Worm (Caenorhabditis elegans) whole organism, L4 larva: Measurements from ENCODE around the gene F09E5.16.

Experiments
- D1046.2 ChIP-seq: fragments of 200-800 bp; sonication (Bioruptor generic); IDR thresholded peaks from 2 replicates; pipeline ENCODE4 v1.3.6; 2022; ENCODE audit warnings: missing genetic modification characterization, missing compliant biosample characterization
- F10B5.3 ChIP-seq: sonication (generic microtip); optimal IDR thresholded peaks from 2 replicates; lab custom pipeline; 2016; ENCODE audit warnings: mild to moderate bottlenecking, missing genetic modification characterization, missing compliant biosample characterization
- Y48G9A.11 ChIP-seq: fragments of 200-800 bp; sonication (Bioruptor generic); IDR thresholded peaks from 2 replicates; pipeline ENCODE4 v1.3.6; 2022; ENCODE audit warnings: missing genetic modification reagents, missing genetic modification characterization, missing compliant biosample characterization
- Y5F2A.4 ChIP-seq: fragments of 200-800 bp; sonication (Bioruptor generic); optimal IDR thresholded peaks from 2 replicates; lab custom pipeline; 2018; ENCODE audit warnings: mild to moderate bottlenecking, missing genetic modification characterization, missing compliant biosample characterization
- ama-1 ChIP-seq: fragments of 150-350 bp; optimal IDR thresholded peaks from 2 replicates; lab custom pipeline; 2014; ENCODE audit warnings: inconsistent platforms, mixed read lengths
- attf-4 ChIP-seq: sonication (generic microtip); optimal IDR thresholded peaks from 3 replicates; lab custom pipeline; 2017; ENCODE audit warnings: missing biosample characterization, missing genetic modification characterization
- ceh-28 ChIP-seq: fragments of 150-350 bp; optimal IDR thresholded peaks from 2 replicates; lab custom pipeline; 2014; ENCODE audit warnings: missing biosample characterization, missing genetic modification reagents, missing genetic modification characterization
- ceh-82 ChIP-seq: sonication (generic microtip); optimal IDR thresholded peaks from 2 replicates; lab custom pipeline; 2017; ENCODE audit warnings: missing biosample characterization, missing genetic modification characterization
- ces-1 ChIP-seq: fragments of 150-350 bp; sonication (generic microtip); optimal IDR thresholded peaks from 4 replicates; lab custom pipeline; 2014; ENCODE audit warnings: missing biosample characterization, missing genetic modification reagents, missing genetic modification characterization
- daf-12 ChIP-seq: fragments of 150-350 bp; optimal IDR thresholded peaks from 2 replicates; lab custom pipeline; 2014; ENCODE audit warnings: missing biosample characterization, missing genetic modification reagents, missing genetic modification characterization
- daf-16 ChIP-seq, 3 experiments: sonication (generic microtip); optimal IDR thresholded peaks; 2 replicates each; lab custom pipeline; 2016 to 2017; ENCODE audit warnings: missing genetic modification characterization in 3 of 3, missing genetic modification reagents in 3 of 3, mild to moderate bottlenecking in 2 of 3, missing compliant biosample characterization in 2 of 3, missing biosample characterization in 1 of 3, moderate library complexity in 1 of 3
- dmd-6 ChIP-seq: fragments of 200-800 bp; sonication (Bioruptor generic); IDR thresholded peaks from 2 replicates; pipeline ENCODE4 v1.3.6; 2022; ENCODE audit warnings: missing genetic modification reagents, missing genetic modification characterization, missing compliant biosample characterization
- dmd-8 ChIP-seq: fragments of 200-800 bp; sonication (Bioruptor generic); IDR thresholded peaks from 2 replicates; pipeline ENCODE4 v1.3.6; 2022; ENCODE audit warnings: missing genetic modification characterization, missing compliant biosample characterization
- dmd-9 ChIP-seq: fragments of 200-800 bp; sonication (Bioruptor generic); IDR thresholded peaks from 2 replicates; pipeline ENCODE4 v1.3.6; 2022; ENCODE audit warnings: missing genetic modification reagents, missing genetic modification characterization, missing compliant biosample characterization
- hlh-11 ChIP-seq: fragments of 200-800 bp; sonication (Bioruptor generic); optimal IDR thresholded peaks from 2 replicates; lab custom pipeline; 2018; ENCODE audit warnings: mild to moderate bottlenecking, missing genetic modification characterization, missing compliant biosample characterization
- jun-1 ChIP-seq: fragments of 150-350 bp; optimal IDR thresholded peaks from 2 replicates; lab custom pipeline; 2014; ENCODE audit warnings: missing biosample characterization, missing genetic modification reagents, missing genetic modification characterization
- lin-1 ChIP-seq: fragments of 200-800 bp; sonication (Bioruptor generic); IDR thresholded peaks from 2 replicates; pipeline ENCODE4 v1.3.6; 2022; ENCODE audit warnings: missing genetic modification reagents, missing genetic modification characterization, missing compliant biosample characterization
- lsy-2 ChIP-seq, 2 experiments: fragments of 150-350 bp in 1 of 2; sonication (generic microtip) in 1 of 2; optimal IDR thresholded peaks; 2 replicates each; lab custom pipeline; 2014 to 2017; ENCODE audit warnings: missing biosample characterization in 2 of 2, missing genetic modification characterization in 2 of 2
- madf-9 ChIP-seq: fragments of 200-800 bp; sonication (Bioruptor generic); conservative IDR thresholded peaks from 2 replicates; pipeline ENCODE4 v1.3.6; 2022; ENCODE audit warnings: missing genetic modification reagents, missing genetic modification characterization, missing compliant biosample characterization
- mes-2 ChIP-seq: sonication (generic microtip); optimal IDR thresholded peaks from 2 replicates; lab custom pipeline; 2016; ENCODE audit warnings: missing genotype, mild to moderate bottlenecking, missing genetic modification characterization, missing compliant biosample characterization; ENCODE audit not compliant: poor library complexity, severe bottlenecking
- nhr-10 ChIP-seq: fragments of 150-350 bp; optimal IDR thresholded peaks from 2 replicates; lab custom pipeline; 2014; ENCODE audit warnings: missing biosample characterization, missing genetic modification characterization
- nhr-11 ChIP-seq: fragments of 150-350 bp; optimal IDR thresholded peaks from 2 replicates; lab custom pipeline; 2014; ENCODE audit warnings: missing biosample characterization, missing genetic modification characterization
- nhr-111 ChIP-seq: fragments of 200-800 bp; sonication (Bioruptor generic); optimal IDR thresholded peaks from 2 replicates; lab custom pipeline; 2018; ENCODE audit warnings: mild to moderate bottlenecking, missing genetic modification characterization, missing compliant biosample characterization
- nhr-28 ChIP-seq: fragments of 150-350 bp; optimal IDR thresholded peaks from 2 replicates; lab custom pipeline; 2014; ENCODE audit warnings: missing biosample characterization, missing genetic modification characterization
- nhr-41 ChIP-seq: fragments of 200-800 bp; sonication (Bioruptor generic); IDR thresholded peaks from 2 replicates; pipeline ENCODE4 v1.3.6; 2022; ENCODE audit warnings: missing genetic modification reagents, missing genetic modification characterization, missing compliant biosample characterization
- nhr-48 ChIP-seq: sonication (generic microtip); optimal IDR thresholded peaks from 2 replicates; lab custom pipeline; 2016; ENCODE audit warnings: mild to moderate bottlenecking, missing genetic modification characterization, missing compliant biosample characterization
- nhr-76 ChIP-seq: fragments of 150-350 bp; optimal IDR thresholded peaks from 2 replicates; lab custom pipeline; 2014; ENCODE audit warnings: missing biosample characterization, missing genetic modification characterization
- pha-4 ChIP-seq, 2 experiments: fragments of 150-350 bp in 1 of 2; fragments of 200-800 bp in 1 of 2; sonication (Bioruptor generic) in 1 of 2; IDR thresholded peaks in 1 of 2; optimal IDR thresholded peaks in 1 of 2; 2 replicates each; pipeline versions ENCODE4 v1.3.6 to Lab custom; 2014 to 2022; ENCODE audit warnings: missing genetic modification characterization in 2 of 2, missing genetic modification reagents in 2 of 2, missing biosample characterization in 1 of 2, missing compliant biosample characterization in 1 of 2
- php-3 ChIP-seq: fragments of 200-800 bp; sonication (Bioruptor generic); IDR thresholded peaks from 2 replicates; pipeline ENCODE4 v1.3.6; 2022; ENCODE audit warnings: missing genetic modification reagents, missing genetic modification characterization, missing compliant biosample characterization
- pqm-1 ChIP-seq: sonication (generic microtip); optimal IDR thresholded peaks from 2 replicates; lab custom pipeline; 2017; ENCODE audit warnings: missing biosample characterization, missing genetic modification characterization
- saeg-2 ChIP-seq: fragments of 200-800 bp; sonication (Bioruptor generic); IDR thresholded peaks from 2 replicates; pipeline ENCODE4 v1.3.6; 2022; ENCODE audit warnings: missing genetic modification reagents, missing genetic modification characterization, missing compliant biosample characterization
- sdz-12 ChIP-seq: fragments of 200-800 bp; sonication (Bioruptor generic); optimal IDR thresholded peaks from 2 replicates; lab custom pipeline; 2018; ENCODE audit warnings: mild to moderate bottlenecking, missing genetic modification characterization, missing compliant biosample characterization
- skn-1 ChIP-seq: fragments of 150-350 bp; optimal IDR thresholded peaks from 2 replicates; lab custom pipeline; 2014; ENCODE audit warnings: missing biosample characterization, missing genetic modification characterization
- snpc-4 ChIP-seq: fragments of 150-350 bp; optimal IDR thresholded peaks from 2 replicates; lab custom pipeline; 2014; ENCODE audit warnings: missing biosample characterization, missing genetic modification characterization
- spr-3 ChIP-seq: fragments of 200-800 bp; sonication (Bioruptor generic); optimal IDR thresholded peaks from 2 replicates; lab custom pipeline; 2018; ENCODE audit warnings: mild to moderate bottlenecking, missing genetic modification characterization, missing compliant biosample characterization
- tra-1 ChIP-seq: fragments of 200-800 bp; sonication (Bioruptor generic); IDR thresholded peaks from 2 replicates; pipeline ENCODE4 v1.3.6; 2022; ENCODE audit warnings: missing genetic modification reagents, missing genetic modification characterization, missing compliant biosample characterization
- unc-39 ChIP-seq: sonication (generic microtip); optimal IDR thresholded peaks from 2 replicates; lab custom pipeline; 2017; ENCODE audit warnings: missing biosample characterization, missing genetic modification characterization
- vab-7 ChIP-seq: fragments of 200-800 bp; sonication (Bioruptor generic); IDR thresholded peaks from 2 replicates; pipeline ENCODE4 v1.3.6; 2022; ENCODE audit warnings: missing genetic modification reagents, missing genetic modification characterization, missing compliant biosample characterization
- zfp-2 ChIP-seq: sonication (generic microtip); optimal IDR thresholded peaks from 2 replicates; lab custom pipeline; 2016; ENCODE audit warnings: mild to moderate bottlenecking, missing genetic modification characterization, missing compliant biosample characterization
- zip-2 ChIP-seq: fragments of 150-350 bp; optimal IDR thresholded peaks from 2 replicates; lab custom pipeline; 2014; ENCODE audit warnings: missing biosample characterization, missing genetic modification characterization
- ztf-11 ChIP-seq: fragments of 150-350 bp; optimal IDR thresholded peaks from 2 replicates; lab custom pipeline; 2014; ENCODE audit warnings: missing biosample characterization, missing genetic modification characterization

The F09E5.16 gene

ce11 chrII:5323773-5324172 lies 41.8 kb downstream of the F09E5.16 start (continued):
- TF ChIP-seq snpc-4 (tag; lab: Kevin White, UChicago) (no peak), zip-2 (no peak), nhr-10 (tag; lab: Kevin White, UChicago) (peak; percentile 70), daf-12 (tag; lab: Kevin White, UChicago) (no peak), lsy-2 (tag; optimal IDR thresholded peaks at IDR 0.05; lab: Kevin White, UChicago) (peak in 1 of 2 experiments; percentile 34), madf-9 (GFP tag; lab: Robert Waterston, UW) (no peak), spr-3 (GFP tag; lab: Kevin White, UChicago) (no peak), daf-16 (GFP tag; optimal IDR thresholded peaks at IDR 0.05; lab: Kevin White, UChicago) (peak in 1 of 2 experiments; percentile 32), daf-16 (tag; optimal IDR thresholded peaks at IDR 0.05; lab: Kevin White, UChicago) (peak; percentile 96), vab-7 (GFP tag; lab: Robert Waterston, UW) (no peak), pqm-1 (tag; lab: Kevin White, UChicago) (peak; percentile 100), php-3 (GFP tag; lab: Robert Waterston, UW) (peak; percentile 73)

- no peak for TF ChIP-seq snpc-4 (tag; lab: Kevin White, UChicago)
- TF ChIP-seq hlh-11 (tag; lab: Kevin White, UChicago), result peak; percentile 26
- no peak for TF ChIP-seq ama-1
- TF ChIP-seq unc-39 (tag; lab: Kevin White, UChicago), result no peak
- TF ChIP-seq skn-1 (tag; lab: Kevin White, UChicago), result no peak
- TF ChIP-seq nhr-111 (GFP tag; lab: Kevin White, UChicago), result no peak
- TF ChIP-seq Y5F2A.4 (GFP tag; lab: Kevin White, UChicago), result no peak
- TF ChIP-seq nhr-76 (tag; lab: Kevin White, UChicago), result no peak
- TF ChIP-seq mes-2, result no peak
- TF ChIP-seq dmd-6 (GFP tag; lab: Robert Waterston, UW), result no peak
- no peak for TF ChIP-seq jun-1 (tag; lab: Kevin White, UChicago)
- no peak for TF ChIP-seq Y48G9A.11
- TF ChIP-seq nhr-11, result no peak
- TF ChIP-seq lin-1 (GFP tag; lab: Robert Waterston, UW), result no peak
- no peak for TF ChIP-seq dmd-8
- TF ChIP-seq attf-4 (tag; lab: Kevin White, UChicago), result no peak
- no peak for TF ChIP-seq pqm-1 (tag; lab: Kevin White, UChicago)
- TF ChIP-seq dmd-9 (GFP tag; lab: Robert Waterston, UW), result no peak
- no peak for TF ChIP-seq ztf-11 (tag; lab: Kevin White, UChicago)
- TF ChIP-seq daf-16 (GFP tag; optimal IDR thresholded peaks at IDR 0.05; lab: Kevin White, UChicago), result no peak
- peak; percentile 20 for TF ChIP-seq daf-16 (tag; optimal IDR thresholded peaks at IDR 0.05; lab: Kevin White, UChicago)
- no peak for TF ChIP-seq ceh-28 (tag; lab: Kevin White, UChicago)
- TF ChIP-seq ces-1, result no peak
- no peak for TF ChIP-seq nhr-48 (tag; lab: Kevin White, UChicago)
- TF ChIP-seq nhr-28 (tag; lab: Kevin White, UChicago), result peak; percentile 32
- TF ChIP-seq pha-4 (GFP tag; IDR thresholded peaks at IDR 0.05; lab: Robert Waterston, UW), result no peak
- peak; percentile 15 for TF ChIP-seq pha-4 (tag; optimal IDR thresholded peaks at IDR 0.05; lab: Kevin White, UChicago)
- TF ChIP-seq nhr-41, result no peak
- no peak for TF ChIP-seq zfp-2 (tag; lab: Kevin White, UChicago)
- TF ChIP-seq D1046.2 (GFP tag; lab: Robert Waterston, UW), result no peak
- no peak for TF ChIP-seq tra-1
- no peak for TF ChIP-seq F10B5.3 (tag; lab: Kevin White, UChicago)
- TF ChIP-seq ceh-82 (tag; lab: Kevin White, UChicago), result no peak
- TF ChIP-seq sdz-12 (GFP tag; lab: Kevin White, UChicago), result no peak
- no peak for TF ChIP-seq saeg-2
Observed at ce11 chrII:5322732-5323326, 42.7 kb downstream of the F09E5.16 start, which contains the start of gene vhp-1. TSS of gene vhp-1 (plus strand) at chrII:5323276.
